Fruit fly (Drosophila melanogaster) whole organism, pupa: ENCODE results near the gene CG13026.
A peak's percentile ranks its signal among the peaks of the same experiment; 100 is the strongest.

Experiments
- CG10348 ChIP-seq: fragments of 200-800 bp; sonication (Bioruptor generic); IDR thresholded peaks from 2 replicates; pipeline ENCODE4 v1.3.6; 2022; ENCODE audit warnings: missing biosample characterization, missing genetic modification characterization
- CG13204 ChIP-seq: fragments of 200-800 bp; sonication (Bioruptor generic); optimal IDR thresholded peaks from 2 replicates; lab custom pipeline; 2018; ENCODE audit warnings: missing biosample characterization, mild to moderate bottlenecking, missing genetic modification characterization, moderate library complexity
- CG15710 ChIP-seq: fragments of 200-800 bp; sonication (Bioruptor generic); optimal IDR thresholded peaks from 2 replicates; lab custom pipeline; 2018; ENCODE audit warnings: missing biosample characterization, mild to moderate bottlenecking, missing genetic modification characterization, moderate library complexity
- CG17806 ChIP-seq: fragments of 200-800 bp; sonication (Bioruptor generic); optimal IDR thresholded peaks from 2 replicates; lab custom pipeline; 2018; ENCODE audit warnings: missing biosample characterization, mild to moderate bottlenecking, missing genetic modification characterization, moderate library complexity
- CG32121 ChIP-seq: fragments of 200-800 bp; sonication (Bioruptor generic); IDR thresholded peaks from 2 replicates; pipeline ENCODE4 v1.3.6; 2022; ENCODE audit warnings: missing biosample characterization, missing genetic modification characterization
- CG34367 ChIP-seq: fragments of 200-800 bp; sonication (Bioruptor generic); optimal IDR thresholded peaks from 2 replicates; lab custom pipeline; 2018; ENCODE audit warnings: missing biosample characterization, mild to moderate bottlenecking, missing genetic modification characterization
- CG8301 ChIP-seq: fragments of 200-800 bp; sonication (Bioruptor generic); optimal IDR thresholded peaks from 2 replicates; lab custom pipeline; 2018; ENCODE audit warnings: missing biosample characterization, mild to moderate bottlenecking, missing genetic modification characterization
- CG9948 ChIP-seq: fragments of 200-800 bp; sonication (Bioruptor generic); optimal IDR thresholded peaks from 2 replicates; lab custom pipeline; 2018; ENCODE audit warnings: missing biosample characterization, mild to moderate bottlenecking, missing genetic modification characterization, moderate library complexity
- D1 ChIP-seq: fragments of 200-800 bp; sonication (Bioruptor generic); optimal IDR thresholded peaks from 2 replicates; lab custom pipeline; 2018; ENCODE audit warnings: missing biosample characterization, mild to moderate bottlenecking, missing genetic modification characterization, moderate library complexity
- Pif1A ChIP-seq: fragments of 200-800 bp; sonication (Bioruptor generic); optimal IDR thresholded peaks from 3 replicates; lab custom pipeline; 2016; ENCODE audit warnings: missing biosample characterization, missing genetic modification characterization
- Snoo ChIP-seq: fragments of 200-800 bp; sonication (Bioruptor generic); optimal IDR thresholded peaks from 3 replicates; lab custom pipeline; 2017; ENCODE audit warnings: missing biosample characterization, mild to moderate bottlenecking, missing genetic modification characterization, inconsistent platforms
- fd96Ca ChIP-seq: fragments of 200-800 bp; sonication (Bioruptor generic); IDR thresholded peaks from 3 replicates; pipeline ENCODE4 v1.3.6; 2022; ENCODE audit warnings: missing biosample characterization, missing genetic modification characterization
- gl ChIP-seq: fragments of 200-800 bp; sonication (Bioruptor generic); optimal IDR thresholded peaks from 2 replicates; lab custom pipeline; 2018; ENCODE audit warnings: missing biosample characterization, mild to moderate bottlenecking, missing genetic modification characterization

DNA sequence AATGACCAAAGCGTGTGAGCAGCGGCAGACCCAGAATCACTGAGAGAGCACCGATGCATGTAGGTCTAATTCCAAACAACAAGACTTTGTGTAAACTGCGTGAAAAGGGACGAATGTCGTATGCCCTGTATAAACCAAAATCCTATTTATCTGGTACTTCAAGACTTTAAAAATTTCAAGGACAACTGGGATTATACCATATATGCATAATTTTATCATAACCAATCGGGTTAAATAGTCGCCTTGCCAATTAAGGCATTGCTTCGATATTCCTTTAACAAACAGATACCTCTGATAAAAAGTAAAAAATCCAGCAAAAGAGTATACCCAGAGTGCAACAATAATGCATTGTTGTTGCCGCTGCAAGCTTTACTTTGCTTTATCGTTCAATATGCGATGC lies 43.0 kb downstream of the CG13026 start:
- no peak for TF ChIP-seq CG15710 (tag; lab: Kevin White, UChicago)
- TF ChIP-seq CG13204 (GFP tag; lab: Kevin White, UChicago): no peak
- no peak for TF ChIP-seq CG10348 (GFP tag; lab: Robert Waterston, UW)
- TF ChIP-seq Snoo: no peak
- peak; percentile 57 for TF ChIP-seq CG8301 (tag; lab: Kevin White, UChicago)
- peak; percentile 12 for TF ChIP-seq CG34367 (tag; lab: Kevin White, UChicago)
- TF ChIP-seq CG9948 (tag; lab: Kevin White, UChicago): no peak
- TF ChIP-seq CG32121: peak; percentile 31; the same call in 1 of the 2 replicates
- no peak for TF ChIP-seq gl (tag; lab: Kevin White, UChicago)
- no peak for TF ChIP-seq Pif1A (GFP tag; lab: Kevin White, UChicago)
- TF ChIP-seq CG17806 (tag; lab: Kevin White, UChicago): no peak
- TF ChIP-seq fd96Ca (GFP tag; lab: Robert Waterston, UW): no peak; the same call in 2 of the 3 replicates
- TF ChIP-seq D1 (tag; lab: Kevin White, UChicago): no peak
